Worm (Caenorhabditis elegans): ENCODE data around the gene F35B12.9.

DNA sequence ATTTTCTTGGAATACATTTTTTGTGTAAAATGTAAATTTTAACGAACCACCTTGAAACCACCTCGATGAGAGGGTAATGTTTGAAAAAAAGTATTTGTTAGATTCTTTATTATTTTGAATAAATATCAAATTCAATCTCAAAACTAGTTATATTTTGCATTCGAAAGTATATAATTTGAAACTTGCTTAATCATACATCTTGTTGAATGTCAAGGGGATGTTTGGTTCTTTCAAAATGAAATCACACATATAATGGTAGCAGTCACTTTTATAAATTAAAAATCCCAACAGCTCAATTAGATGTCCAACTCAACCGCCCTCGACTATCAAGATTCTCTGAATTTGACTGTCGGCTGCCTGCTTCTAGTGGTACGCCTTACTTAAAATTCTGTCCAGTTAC lies 36.4 kb upstream of the F35B12.9 start, which contains the start of gene srx-87:
- TF ChIP-seq unc-62 (GFP tag; optimal IDR thresholded peaks at IDR 0.05) (no peak), elt-3 (tag; optimal IDR thresholded peaks at IDR 0.05) (no peak), mep-1 (tag; optimal IDR thresholded peaks at IDR 0.05) (no peak), nhr-76 (tag; optimal IDR thresholded peaks at IDR 0.05) (no peak), lsy-2 (tag; optimal IDR thresholded peaks at IDR 0.05) (no peak), elt-1 (tag; optimal IDR thresholded peaks at IDR 0.05; ENCODE audit: borderline replicate concordance, insufficient read depth) (no peak), ces-1 (GFP tag; optimal IDR thresholded peaks at IDR 0.05) (no peak), mab-5 (tag; optimal IDR thresholded peaks at IDR 0.05) (no peak), blmp-1 (tag; optimal IDR thresholded peaks at IDR 0.05) (no peak), ztf-11 (tag; optimal IDR thresholded peaks at IDR 0.05) (no peak), snpc-4 (tag; optimal IDR thresholded peaks at IDR 0.05) (no peak), zip-8 (tag; optimal IDR thresholded peaks at IDR 0.05) (no peak)
